Worm (Caenorhabditis elegans) whole organism, L2 larva: Measurements from ENCODE around the gene Y6E2A.10.
"Not testable (repeated sequence)": the region's sequence is repeated elsewhere in the genome, so short reads cannot be mapped to it uniquely, and the experiment has no call there.

Source experiments
- R02D3.7 ChIP-seq: fragments of 150-350 bp; optimal IDR thresholded peaks from 2 replicates; lab custom pipeline; 2014; ENCODE audit warnings: missing biosample characterization, missing genetic modification characterization
- Y55F3AM.14 ChIP-seq: fragments of 200-800 bp; sonication (Bioruptor generic); optimal IDR thresholded peaks from 2 replicates; lab custom pipeline; 2018; ENCODE audit warnings: mild to moderate bottlenecking, missing genetic modification characterization, missing compliant biosample characterization
- ama-1 ChIP-seq: fragments of 150-350 bp; optimal IDR thresholded peaks from 2 replicates; lab custom pipeline; 2018; ENCODE audit warnings: inconsistent platforms
- blmp-1 ChIP-seq: sonication (generic microtip); optimal IDR thresholded peaks from 2 replicates; lab custom pipeline; 2017; ENCODE audit warnings: missing genetic modification characterization, mild to moderate bottlenecking, missing compliant biosample characterization, antibody characterized with exemption, moderate library complexity; ENCODE audit not compliant: insufficient read depth
- ceh-16 ChIP-seq: fragments of 150-350 bp; optimal IDR thresholded peaks from 2 replicates; lab custom pipeline; 2014; ENCODE audit warnings: missing biosample characterization, missing genetic modification characterization
- ceh-82 ChIP-seq: fragments of 150-350 bp; optimal IDR thresholded peaks from 2 replicates; lab custom pipeline; 2014; ENCODE audit warnings: missing biosample characterization, missing genetic modification characterization
- crh-2 ChIP-seq: sonication (generic microtip); optimal IDR thresholded peaks from 2 replicates; lab custom pipeline; 2017; ENCODE audit warnings: missing biosample characterization, missing genetic modification characterization
- dmd-4 ChIP-seq: sonication (generic microtip); optimal IDR thresholded peaks from 2 replicates; lab custom pipeline; 2017; ENCODE audit warnings: missing biosample characterization, missing genetic modification characterization
- egl-27 ChIP-seq: sonication (generic microtip); optimal IDR thresholded peaks from 3 replicates; lab custom pipeline; 2017; ENCODE audit warnings: missing biosample characterization, missing genetic modification reagents, missing genetic modification characterization
- elt-3 ChIP-seq: sonication (generic microtip); optimal IDR thresholded peaks from 2 replicates; lab custom pipeline; 2017; ENCODE audit warnings: missing biosample characterization, missing genetic modification characterization
- fos-1 ChIP-seq: fragments of 150-350 bp; optimal IDR thresholded peaks from 2 replicates; lab custom pipeline; 2014; ENCODE audit warnings: missing biosample characterization, missing genetic modification characterization
- gmeb-1 ChIP-seq: fragments of 150-350 bp; optimal IDR thresholded peaks from 2 replicates; lab custom pipeline; 2014; ENCODE audit warnings: missing biosample characterization, missing genetic modification characterization
- lin-11 ChIP-seq: fragments of 150-350 bp; sonication (generic microtip); optimal IDR thresholded peaks from 2 replicates; lab custom pipeline; 2014; ENCODE audit warnings: missing biosample characterization, missing genetic modification characterization, inconsistent platforms, mixed read lengths
- lin-39 ChIP-seq: fragments of 150-350 bp; optimal IDR thresholded peaks from 2 replicates; lab custom pipeline; 2014; ENCODE audit warnings: missing biosample characterization, missing genetic modification reagents, missing genetic modification characterization
- lsy-2 ChIP-seq, 2 experiments: fragments of 150-350 bp in 1 of 2; sonication (generic microtip) in 1 of 2; optimal IDR thresholded peaks; 2 replicates each; lab custom pipeline; 2014 to 2017; ENCODE audit warnings: missing biosample characterization in 2 of 2, missing genetic modification characterization in 2 of 2
- mab-5 ChIP-seq: fragments of 150-350 bp; optimal IDR thresholded peaks from 2 replicates; lab custom pipeline; 2014; ENCODE audit warnings: missing biosample characterization, missing genetic modification characterization
- nhr-12 ChIP-seq: fragments of 150-350 bp; optimal IDR thresholded peaks from 2 replicates; lab custom pipeline; 2014; ENCODE audit warnings: missing biosample characterization, missing genetic modification characterization
- nhr-129 ChIP-seq: fragments of 150-350 bp; optimal IDR thresholded peaks from 2 replicates; lab custom pipeline; 2014; ENCODE audit warnings: missing biosample characterization, missing genetic modification characterization
- nhr-23 ChIP-seq: fragments of 150-350 bp; optimal IDR thresholded peaks from 2 replicates; lab custom pipeline; 2014; ENCODE audit warnings: missing biosample characterization, missing genetic modification reagents, missing genetic modification characterization
- nhr-25 ChIP-seq: fragments of 150-350 bp; sonication (generic microtip); optimal IDR thresholded peaks from 3 replicates; lab custom pipeline; 2014; ENCODE audit warnings: missing biosample characterization, missing genetic modification characterization
- nhr-6 ChIP-seq: fragments of 150-350 bp; optimal IDR thresholded peaks from 2 replicates; lab custom pipeline; 2014; ENCODE audit warnings: missing biosample characterization, missing genetic modification characterization
- nhr-77 ChIP-seq: fragments of 150-350 bp; optimal IDR thresholded peaks from 2 replicates; lab custom pipeline; 2014; ENCODE audit warnings: missing biosample characterization, missing genetic modification characterization
- sem-4 ChIP-seq: fragments of 150-350 bp; optimal IDR thresholded peaks from 2 replicates; lab custom pipeline; 2014; ENCODE audit warnings: missing biosample characterization, missing genetic modification reagents, missing genetic modification characterization
- sma-3 ChIP-seq: sonication (generic microtip); optimal IDR thresholded peaks from 2 replicates; lab custom pipeline; 2016; ENCODE audit warnings: missing genetic modification reagents, missing genetic modification characterization, missing compliant biosample characterization
- snpc-4 ChIP-seq: fragments of 150-350 bp; optimal IDR thresholded peaks from 2 replicates; lab custom pipeline; 2014; ENCODE audit warnings: missing biosample characterization, missing genetic modification characterization
- unc-62 ChIP-seq: fragments of 150-350 bp; optimal IDR thresholded peaks from 2 replicates; lab custom pipeline; 2014; ENCODE audit warnings: missing biosample characterization, missing genetic modification reagents, missing genetic modification characterization
- ztf-1 ChIP-seq: fragments of 200-800 bp; sonication (Bioruptor generic); conservative IDR thresholded peaks from 2 replicates; pipeline ENCODE4 v1.3.6; 2022; ENCODE audit warnings: missing genetic modification characterization, missing compliant biosample characterization
- ztf-11 ChIP-seq: sonication (generic microtip); optimal IDR thresholded peaks from 2 replicates; lab custom pipeline; 2017; ENCODE audit warnings: missing biosample characterization, missing genetic modification characterization

Gene Y6E2A.10

DNA sequence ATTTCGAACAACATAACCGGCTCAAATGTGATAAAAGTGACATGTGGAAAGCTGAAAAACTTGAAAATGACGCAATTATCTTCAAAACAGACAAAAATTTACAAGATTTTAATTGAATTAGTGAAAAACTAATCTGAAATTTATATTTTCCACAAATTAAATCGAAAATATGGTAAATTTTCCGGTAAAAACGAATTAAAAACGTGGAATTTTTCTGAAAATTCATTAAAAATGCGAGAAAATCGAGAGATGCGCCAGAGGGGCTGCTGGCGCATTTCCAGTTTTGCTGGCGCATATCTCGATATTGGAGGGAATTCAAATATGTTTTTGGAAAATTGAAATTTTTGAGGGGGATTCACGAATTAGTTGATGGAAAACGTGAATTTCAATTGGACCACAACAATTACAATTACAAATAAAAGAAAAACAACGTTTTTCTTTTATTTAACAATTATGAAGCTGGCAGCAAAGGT lies 35.8 kb upstream of the Y6E2A.10 start, which contains the start of the genes haf-3 and F57A10.2 (continued):
- TF ChIP-seq dmd-4 (tag; lab: Kevin White, UChicago) (peak; percentile 41), crh-2 (tag; lab: Kevin White, UChicago) (peak; percentile 94), ceh-82 (tag; lab: Kevin White, UChicago) (peak; percentile 78), sma-3 (GFP tag; lab: Kevin White, UChicago) (peak; percentile 92), lsy-2 (tag; optimal IDR thresholded peaks at IDR 0.05; lab: Kevin White, UChicago) (peak; percentile 92 to 96), nhr-6 (tag; lab: Kevin White, UChicago) (peak; percentile 84), ceh-16 (peak; percentile 60), mab-5 (tag; lab: Kevin White, UChicago) (peak; percentile 90), blmp-1 (tag; lab: Kevin White, UChicago) (peak; percentile 9), ama-1 (lab: Kevin White, UChicago) (peak; percentile 60), snpc-4 (tag; lab: Kevin White, UChicago) (peak; percentile 87), fos-1 (peak; percentile 57), nhr-77 (tag; lab: Kevin White, UChicago) (peak; percentile 68), nhr-12 (tag; lab: Kevin White, UChicago) (no peak), Y55F3AM.14 (GFP tag; lab: Kevin White, UChicago) (peak; percentile 37)
- TF ChIP-seq, all 48 proteins: peak for 33

ce11 chrV:15758449-15758848 lies 28.1 kb upstream of the Y6E2A.10 start, which contains the start of gene str-9:
str-9 (plus strand) TSS chrV:15758749.
- no peak for TF ChIP-seq R02D3.7 (tag; lab: Kevin White, UChicago)
- TF ChIP-seq ceh-82 (tag; lab: Kevin White, UChicago): no peak
- TF ChIP-seq lin-11: no peak
- no peak for TF ChIP-seq egl-27 (tag; lab: Kevin White, UChicago)
- no peak for TF ChIP-seq nhr-25 (tag; lab: Kevin White, UChicago)
- TF ChIP-seq sma-3 (GFP tag; lab: Kevin White, UChicago): no peak
- TF ChIP-seq gmeb-1 (tag; lab: Kevin White, UChicago): no peak
- TF ChIP-seq lsy-2 (tag; optimal IDR thresholded peaks at IDR 0.05; lab: Kevin White, UChicago): no peak
- no peak for TF ChIP-seq ztf-11 (tag; lab: Kevin White, UChicago)
- no peak for TF ChIP-seq fos-1
- TF ChIP-seq nhr-77 (tag; lab: Kevin White, UChicago): no peak
- no peak for TF ChIP-seq crh-2 (tag; lab: Kevin White, UChicago)
- no peak for TF ChIP-seq nhr-12 (tag; lab: Kevin White, UChicago)

DNA sequence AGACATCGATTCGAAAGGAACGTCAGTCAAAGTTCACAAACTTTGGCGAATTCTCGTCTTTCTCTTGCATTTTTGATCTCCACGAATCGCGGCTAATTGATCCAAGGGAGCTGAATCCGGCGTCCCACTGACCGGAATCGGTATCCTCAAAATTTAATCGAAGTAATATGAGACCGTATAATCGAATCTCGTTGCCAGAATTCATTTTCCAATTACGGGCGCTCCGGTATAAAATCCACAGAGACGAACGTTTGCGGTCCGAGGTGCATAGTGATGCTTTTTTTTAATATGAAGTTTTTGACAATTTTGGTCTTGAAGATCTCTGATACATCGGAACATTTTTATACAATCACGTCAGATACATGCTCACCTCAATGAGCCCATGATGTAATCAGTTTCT lies 27.3 kb upstream of the Y6E2A.10 start:
- TF ChIP-seq nhr-77 (tag; lab: Kevin White, UChicago) (no peak), dmd-4 (tag; lab: Kevin White, UChicago) (no peak), ztf-11 (tag; lab: Kevin White, UChicago) (no peak), ztf-1 (GFP tag; lab: Robert Waterston, UW) (no peak)

DNA sequence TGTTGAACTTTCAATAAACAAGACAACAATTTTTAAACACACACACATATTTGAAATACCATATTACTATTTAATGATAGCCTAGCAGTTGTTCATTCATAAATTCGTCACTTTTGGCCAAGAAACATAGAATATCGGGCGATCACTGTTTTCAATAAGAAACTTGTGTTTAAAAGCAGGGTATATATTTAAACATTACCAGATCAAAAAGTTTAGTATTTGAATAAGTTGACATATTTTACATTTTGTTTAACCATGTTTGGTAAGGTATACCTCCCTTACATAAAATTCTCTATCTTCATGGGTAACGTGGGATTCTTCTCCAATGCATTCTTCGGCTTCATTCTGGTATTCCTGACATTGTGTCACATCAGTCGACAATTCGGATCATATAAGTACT lies 24.4 kb upstream of the Y6E2A.10 start, which contains the start of gene str-8:
str-8 (plus strand) TSS at position 301 of the 400 bp plus-strand sequence.
- not testable (repeated sequence) for TF ChIP-seq nhr-23; fos-1; nhr-129 (tag; lab: Kevin White, UChicago)
- TF ChIP-seq, all 48 proteins: peak for 0; not testable (repeated sequence) for 48

ce11 chrV:15752941-15753340 lies 22.6 kb upstream of the Y6E2A.10 start, which contains the start of gene str-5:
str-5 (plus strand) TSS chrV:15753241.
- TF ChIP-seq Y55F3AM.14 (GFP tag; lab: Kevin White, UChicago); sem-4 (tag; lab: Kevin White, UChicago); lin-39: not testable (repeated sequence)

DNA sequence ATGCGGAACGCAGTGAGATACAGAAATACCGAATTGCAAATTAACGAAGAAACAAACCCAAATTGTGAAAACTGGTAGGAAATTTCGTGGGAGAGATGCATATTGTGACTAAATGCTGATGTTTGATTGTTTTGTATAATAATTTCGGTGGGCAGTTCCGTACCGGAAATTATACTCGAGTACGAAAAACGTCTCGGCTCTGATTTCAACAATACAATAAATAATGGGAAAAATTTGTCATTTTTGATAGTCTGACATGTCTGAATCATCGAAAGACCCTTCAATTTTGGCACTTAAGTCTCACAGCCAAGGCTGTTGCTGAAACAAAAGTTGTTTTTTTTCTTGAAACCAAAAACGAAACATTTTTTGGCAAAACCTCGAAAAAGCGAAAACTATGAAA lies 21.7 kb upstream of the Y6E2A.10 start, which contains the start of gene str-43:
str-43 (minus strand) TSS at position 101 of the 400 bp plus-strand sequence.
- TF ChIP-seq nhr-129 (tag; lab: Kevin White, UChicago) (no peak), lin-39 (no peak)
- TF ChIP-seq, all 48 proteins: peak for 0

DNA sequence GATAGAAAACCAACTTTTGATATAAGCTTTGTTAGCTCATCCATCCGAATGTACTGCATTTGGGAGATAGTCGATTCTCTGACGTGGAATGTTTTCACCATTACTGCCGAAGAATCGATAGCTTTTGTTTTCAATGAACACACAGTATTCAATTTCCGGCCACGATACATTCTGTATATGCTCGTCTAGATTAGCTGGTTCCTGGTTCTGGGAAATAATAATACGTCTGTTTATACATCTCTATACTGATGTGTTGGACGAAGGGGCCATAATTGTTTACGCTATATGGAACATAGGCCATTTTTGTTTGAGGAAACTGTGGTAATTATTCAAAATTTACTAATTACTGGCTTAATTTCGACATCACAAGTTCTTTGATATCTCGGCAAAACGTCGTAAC lies 19.8 kb upstream of the Y6E2A.10 start, which contains the start of gene str-6:
str-6 (minus strand) TSS at position 101 of the 400 bp plus-strand sequence.
- TF ChIP-seq nhr-6 (tag; lab: Kevin White, UChicago) (no peak), elt-3 (tag; lab: Kevin White, UChicago) (no peak), fos-1 (no peak), unc-62 (no peak)
- TF ChIP-seq, all 48 proteins: peak for 0
